Worm (Caenorhabditis elegans) whole organism, midembryonic: ENCODE results near the gene gyg-1.

ENCODE experiments used
- cog-1 ChIP-seq: sonication (generic microtip); optimal IDR thresholded peaks from 2 replicates; lab custom pipeline; 2016; ENCODE audit warnings: missing genetic modification characterization, missing compliant biosample characterization
- med-1 ChIP-seq: sonication (generic microtip); optimal IDR thresholded peaks from 2 replicates; lab custom pipeline; 2017; ENCODE audit warnings: missing genetic modification characterization, mild to moderate bottlenecking, missing compliant biosample characterization, antibody characterized with exemption, missing genetic modification reagents; ENCODE audit not compliant: insufficient read depth
- ref-1 ChIP-seq: fragments of 200-800 bp; sonication (Bioruptor generic); conservative IDR thresholded peaks from 2 replicates; pipeline ENCODE4 v1.3.6; 2022; ENCODE audit warnings: missing genetic modification reagents, missing genetic modification characterization, missing compliant biosample characterization
- tab-1 ChIP-seq: fragments of 200-800 bp; sonication (Bioruptor generic); IDR thresholded peaks from 2 replicates; pipeline ENCODE4 v1.3.6; 2022; ENCODE audit warnings: missing genetic modification characterization, missing compliant biosample characterization
- ztf-29 ChIP-seq: fragments of 200-800 bp; sonication (Bioruptor generic); IDR thresholded peaks from 2 replicates; pipeline ENCODE4 v1.3.6; 2022; ENCODE audit warnings: missing genetic modification reagents, missing genetic modification characterization, missing compliant biosample characterization

DNA sequence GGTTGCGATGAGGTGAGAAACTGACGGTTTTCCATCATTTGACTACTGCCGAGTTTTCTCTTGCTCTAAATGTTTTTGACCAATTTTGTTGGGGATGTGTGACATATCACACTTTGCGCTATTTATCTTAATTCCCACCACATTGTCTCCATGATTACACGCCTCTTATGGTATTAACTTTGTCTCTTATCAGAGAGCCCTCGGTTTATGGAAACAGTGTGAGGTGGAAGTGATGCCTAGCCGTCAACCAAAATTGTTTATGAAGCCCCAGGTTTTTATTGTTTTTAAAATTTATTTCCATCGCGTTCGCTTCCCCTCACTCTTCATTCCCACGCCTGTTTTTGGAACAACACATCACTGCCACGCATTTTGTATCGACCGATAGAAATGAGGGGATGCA lies 13.7 kb downstream of the gyg-1 start:
- no peak for TF ChIP-seq ref-1 (GFP tag; lab: Robert Waterston, UW)
- no peak for TF ChIP-seq cog-1 (tag; lab: Kevin White, UChicago)
- TF ChIP-seq med-1 (GFP tag; lab: Kevin White, UChicago) = no peak
- no peak for TF ChIP-seq tab-1 (GFP tag; lab: Robert Waterston, UW)
- no peak for TF ChIP-seq ztf-29
